Worm (Caenorhabditis elegans): Measurements from ENCODE around the gene wdr-62.

The wdr-62 gene

DNA sequence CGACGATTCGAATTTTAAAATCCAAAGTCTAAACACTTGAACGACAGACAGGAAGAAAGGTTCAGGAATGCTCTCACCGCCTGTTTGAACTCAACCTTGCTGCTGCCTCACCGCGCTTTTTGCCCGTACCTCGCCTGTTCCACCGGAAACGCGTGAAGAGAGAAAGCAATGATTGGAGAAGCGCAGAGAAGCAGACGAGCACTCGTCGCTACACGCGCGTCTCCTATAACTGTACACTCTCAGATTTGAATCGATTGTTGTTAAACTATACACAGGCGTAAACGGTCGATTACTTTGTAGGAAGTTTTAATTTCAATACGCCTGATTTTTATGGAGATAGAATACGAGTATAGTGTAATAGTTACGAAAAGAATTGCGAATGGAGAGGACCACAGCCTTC lies 19.3 kb upstream of the wdr-62 start:
- peak; percentile 75 for TF ChIP-seq lin-14 (GFP tag; optimal IDR thresholded peaks at IDR 0.05)
- peak; percentile 25 for TF ChIP-seq nhr-77 (tag; optimal IDR thresholded peaks at IDR 0.05)
- peak; percentile 3 for TF ChIP-seq xbp-1 (tag; optimal IDR thresholded peaks at IDR 0.05)
- TF ChIP-seq mep-1 (tag; optimal IDR thresholded peaks at IDR 0.05): peak; percentile 13
- no peak for TF ChIP-seq mab-9 (GFP tag; IDR thresholded peaks at IDR 0.05)
- TF ChIP-seq F16B12.6 (tag; optimal IDR thresholded peaks at IDR 0.05): peak; percentile 45
- peak in 1 of 6 experiments; percentile 26 for TF ChIP-seq elt-3 (tag; optimal IDR thresholded peaks at IDR 0.05)
- no peak for TF ChIP-seq isw-1 (GFP tag; IDR thresholded peaks at IDR 0.05)
- TF ChIP-seq blmp-1 (tag; optimal IDR thresholded peaks at IDR 0.05): peak; percentile 42
- TF ChIP-seq nhr-71 (tag; optimal IDR thresholded peaks at IDR 0.05): peak; percentile 18
- TF ChIP-seq snu-23 (GFP tag; optimal IDR thresholded peaks at IDR 0.05): peak; percentile 32
- peak in 1 of 3 experiments; percentile 31 for TF ChIP-seq ceh-82 (tag; optimal IDR thresholded peaks at IDR 0.05)
- TF ChIP-seq elt-2 (tag; optimal IDR thresholded peaks at IDR 0.05): no peak
- TF ChIP-seq swsn-7 (tag; optimal IDR thresholded peaks at IDR 0.05): peak; percentile 16
- peak in 1 of 3 experiments; percentile 1 for TF ChIP-seq dpl-1 (GFP tag; optimal IDR thresholded peaks at IDR 0.05)
- TF ChIP-seq unc-86 (tag; optimal IDR thresholded peaks at IDR 0.05): no peak
- TF ChIP-seq lin-35 (GFP tag; optimal IDR thresholded peaks at IDR 0.05): peak in 1 of 2 experiments; percentile 59
- TF ChIP-seq mdl-1 (tag; optimal IDR thresholded peaks at IDR 0.05): peak in 1 of 2 experiments; percentile 57
- TF ChIP-seq vab-15 (tag; optimal IDR thresholded peaks at IDR 0.05): no peak
- peak; percentile 44 for TF ChIP-seq nhr-20 (tag; optimal IDR thresholded peaks at IDR 0.05)
- TF ChIP-seq lin-13 (GFP tag; optimal IDR thresholded peaks at IDR 0.05): no peak
- peak in 1 of 2 experiments; percentile 20 for TF ChIP-seq lsy-2 (tag; optimal IDR thresholded peaks at IDR 0.05)
- TF ChIP-seq rnt-1 (tag; optimal IDR thresholded peaks at IDR 0.05): peak; percentile 31
- TF ChIP-seq unc-130 (tag; optimal IDR thresholded peaks at IDR 0.05): no peak
- TF ChIP-seq efl-1 (optimal IDR thresholded peaks at IDR 0.05): peak in 1 of 2 experiments; percentile 17
- TF ChIP-seq efl-1 (GFP tag; optimal IDR thresholded peaks at IDR 0.05 in 1 of 2): peak in 1 of 2 experiments; percentile 75

DNA sequence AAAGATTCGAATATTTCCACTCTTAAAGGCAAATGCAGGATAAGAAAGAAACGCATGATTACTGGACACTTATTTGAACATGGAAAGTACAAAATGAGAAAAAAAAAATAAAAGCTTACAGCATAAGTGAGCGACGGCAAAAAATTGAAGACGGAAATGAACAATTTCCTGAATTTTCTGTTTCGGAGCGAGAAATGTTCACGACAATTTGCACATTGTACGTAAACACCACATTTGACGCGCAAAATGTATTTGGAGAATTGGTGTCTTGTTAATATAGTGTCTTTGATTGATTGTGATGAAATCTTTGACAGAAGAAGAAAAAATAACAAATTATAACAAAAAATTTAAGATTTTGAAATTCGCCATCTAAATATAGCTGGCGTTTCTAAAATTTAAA lies 18.3 kb upstream of the wdr-62 start, which contains the start of gene F36D4.5:
Gene F36D4.5 (minus strand): TSS at position 225 of the 400 bp plus-strand sequence.
- TF ChIP-seq fos-1 (tag; optimal IDR thresholded peaks at IDR 0.05) (no peak), sptf-1 (tag; optimal IDR thresholded peaks at IDR 0.05) (no peak), lin-39 (tag; optimal IDR thresholded peaks at IDR 0.05) (no peak), ceh-8 (GFP tag; optimal IDR thresholded peaks at IDR 0.05) (no peak), dpl-1 (GFP tag; optimal IDR thresholded peaks at IDR 0.05) (peak; percentile 13 to 60 (median 26)), swsn-7 (tag; optimal IDR thresholded peaks at IDR 0.05) (peak; percentile 45), snpc-4 (tag; optimal IDR thresholded peaks at IDR 0.05) (no peak), nhr-85 (tag) (no peak), C34B4.2 (tag; optimal IDR thresholded peaks at IDR 0.05) (no peak), aly-2 (tag; optimal IDR thresholded peaks at IDR 0.05) (no peak), snu-23 (GFP tag; optimal IDR thresholded peaks at IDR 0.05) (peak; percentile 47), egl-27 (tag; optimal IDR thresholded peaks at IDR 0.05) (no peak), pqm-1 (tag; optimal IDR thresholded peaks at IDR 0.05) (no peak), ceh-88 (GFP tag; IDR thresholded peaks at IDR 0.05) (no peak), ama-1 (optimal IDR thresholded peaks at IDR 0.05) (no peak), fkh-4 (tag; optimal IDR thresholded peaks at IDR 0.05; ENCODE audit: borderline replicate concordance) (no peak), skn-1 (tag; optimal IDR thresholded peaks at IDR 0.05) (peak; percentile 0), aha-1 (tag; optimal IDR thresholded peaks at IDR 0.05) (no peak), irx-1 (tag; optimal IDR thresholded peaks at IDR 0.05) (peak; percentile 25), xbp-1 (tag; optimal IDR thresholded peaks at IDR 0.05) (peak; percentile 27), ets-5 (GFP tag; IDR thresholded peaks at IDR 0.05) (no peak), nhr-237 (tag; optimal IDR thresholded peaks at IDR 0.05) (no peak), pag-3 (tag; optimal IDR thresholded peaks at IDR 0.05; ENCODE audit: borderline replicate concordance, insufficient read depth) (no peak), fkh-10 (GFP tag; optimal IDR thresholded peaks at IDR 0.05) (peak; percentile 54), ceh-90 (tag; optimal IDR thresholded peaks at IDR 0.05) (no peak), C04F5.9 (tag; optimal IDR thresholded peaks at IDR 0.05) (no peak), nhr-11 (tag; optimal IDR thresholded peaks at IDR 0.05) (no peak), unc-98 (GFP tag; IDR thresholded peaks at IDR 0.05) (no peak), nhr-28 (tag; optimal IDR thresholded peaks at IDR 0.05) (no peak), egl-13 (tag; optimal IDR thresholded peaks at IDR 0.05) (no peak), elt-3 (tag; optimal IDR thresholded peaks at IDR 0.05) (no peak), mep-1 (tag; optimal IDR thresholded peaks at IDR 0.05) (peak; percentile 76), ceh-63 (GFP tag; optimal IDR thresholded peaks at IDR 0.05) (no peak), nhr-77 (tag; optimal IDR thresholded peaks at IDR 0.05) (no peak)
